Fruit fly (Drosophila melanogaster) whole organism, prepupa: ENCODE measurements around the gene CG9021.

ENCODE experiments used
- Blimp-1 ChIP-seq: fragments of 200-800 bp; sonication (Bioruptor generic); optimal IDR thresholded peaks from 3 replicates; lab custom pipeline; 2017; ENCODE audit warnings: missing biosample characterization, missing genetic modification characterization, mild to moderate bottlenecking, moderate library complexity, missing genetic modification reagents
- CG10631 ChIP-seq: fragments of 200-800 bp; sonication (Bioruptor generic); optimal IDR thresholded peaks from 2 replicates; lab custom pipeline; 2016; ENCODE audit warnings: missing biosample characterization, missing genetic modification characterization
- CG11294 ChIP-seq: fragments of 200-800 bp; sonication (Bioruptor generic); IDR thresholded peaks from 2 replicates; pipeline ENCODE4 v1.3.6; 2022; ENCODE audit warnings: missing biosample characterization, missing genetic modification characterization
- CG11762 ChIP-seq: fragments of 200-800 bp; sonication (Bioruptor generic); optimal IDR thresholded peaks from 3 replicates; lab custom pipeline; 2016; ENCODE audit warnings: missing biosample characterization, missing genetic modification characterization; ENCODE audit not compliant: insufficient read depth
- CG15336 ChIP-seq: fragments of 200-800 bp; sonication (Bioruptor generic); IDR thresholded peaks from 2 replicates; pipeline ENCODE4 v1.3.6; 2022; ENCODE audit warnings: missing biosample characterization, missing genetic modification characterization
- CG1621 ChIP-seq: fragments of 200-800 bp; sonication (Bioruptor generic); optimal IDR thresholded peaks from 3 replicates; lab custom pipeline; 2018; ENCODE audit warnings: missing biosample characterization, mild to moderate bottlenecking, missing genetic modification characterization
- CG16779 ChIP-seq: fragments of 200-800 bp; sonication (Bioruptor generic); optimal IDR thresholded peaks from 3 replicates; lab custom pipeline; 2017; ENCODE audit warnings: missing biosample characterization, mild to moderate bottlenecking, missing genetic modification characterization
- CG32006 ChIP-seq: fragments of 200-800 bp; sonication (Bioruptor generic); optimal IDR thresholded peaks from 3 replicates; lab custom pipeline; 2017; ENCODE audit warnings: missing biosample characterization, mild to moderate bottlenecking, missing genetic modification characterization
- CG3919 ChIP-seq: fragments of 200-800 bp; sonication (Bioruptor generic); optimal IDR thresholded peaks from 3 replicates; lab custom pipeline; 2016; ENCODE audit warnings: missing biosample characterization, missing genetic modification characterization
- CG4318 ChIP-seq: fragments of 200-800 bp; sonication (Bioruptor generic); optimal IDR thresholded peaks from 3 replicates; lab custom pipeline; 2017; ENCODE audit warnings: missing biosample characterization, mild to moderate bottlenecking, missing genetic modification characterization
- CG6276 ChIP-seq: fragments of 200-800 bp; sonication (Bioruptor generic); optimal IDR thresholded peaks from 2 replicates; lab custom pipeline; 2017; ENCODE audit warnings: missing biosample characterization, mild to moderate bottlenecking, missing genetic modification characterization
- CG6792 ChIP-seq: fragments of 200-800 bp; sonication (Bioruptor generic); optimal IDR thresholded peaks from 3 replicates; lab custom pipeline; 2016; ENCODE audit warnings: missing biosample characterization, missing genetic modification characterization
- CG6808 ChIP-seq: fragments of 200-800 bp; sonication (Bioruptor generic); optimal IDR thresholded peaks from 3 replicates; lab custom pipeline; 2017; ENCODE audit warnings: missing biosample characterization, missing genetic modification characterization, mild to moderate bottlenecking, moderate library complexity, missing genetic modification reagents
- CG7368 ChIP-seq: fragments of 200-800 bp; sonication (Bioruptor generic); optimal IDR thresholded peaks from 3 replicates; lab custom pipeline; 2016; ENCODE audit warnings: missing biosample characterization, missing genetic modification characterization
- CG8319 ChIP-seq: fragments of 200-800 bp; sonication (Bioruptor generic); optimal IDR thresholded peaks from 3 replicates; lab custom pipeline; 2016; ENCODE audit warnings: missing biosample characterization, missing genetic modification characterization
- CG8632 ChIP-seq: fragments of 200-800 bp; sonication (Bioruptor generic); optimal IDR thresholded peaks from 3 replicates; lab custom pipeline; 2016; ENCODE audit warnings: missing biosample characterization, missing genetic modification characterization
- Eip75B ChIP-seq: fragments of 200-800 bp; sonication (Bioruptor generic); optimal IDR thresholded peaks from 3 replicates; lab custom pipeline; 2016; ENCODE audit warnings: missing biosample characterization, missing genetic modification characterization
- Eip78C ChIP-seq: fragments of 200-800 bp; sonication (Bioruptor generic); peaks from one replicate; lab custom pipeline; 2016; ENCODE audit warnings: missing biosample characterization, missing genetic modification characterization
- Ets96B ChIP-seq: fragments of 200-800 bp; optimal IDR thresholded peaks from 2 replicates; lab custom pipeline; 2019; ENCODE audit warnings: missing biosample characterization, mild to moderate bottlenecking, missing genetic modification characterization, moderate library complexity
- Hr38 ChIP-seq: sonication (Bioruptor generic); optimal IDR thresholded peaks from 2 replicates; lab custom pipeline; 2016; ENCODE audit warnings: missing biosample characterization, missing genetic modification characterization
- Hr39 ChIP-seq: fragments of 200-800 bp; sonication (Bioruptor generic); optimal IDR thresholded peaks from 2 replicates; lab custom pipeline; 2016; ENCODE audit warnings: missing biosample characterization, missing genetic modification characterization
- Hr4 ChIP-seq: fragments of 200-800 bp; sonication (Bioruptor generic); optimal IDR thresholded peaks from 3 replicates; lab custom pipeline; 2016; ENCODE audit warnings: missing biosample characterization, missing genetic modification characterization
- Met ChIP-seq: fragments of 200-800 bp; sonication (Bioruptor generic); optimal IDR thresholded peaks from 3 replicates; lab custom pipeline; 2016; ENCODE audit warnings: missing biosample characterization, missing genetic modification characterization
- OdsH ChIP-seq: fragments of 200-800 bp; sonication (Bioruptor generic); optimal IDR thresholded peaks from 3 replicates; lab custom pipeline; 2016; ENCODE audit warnings: missing biosample characterization, missing genetic modification characterization
- Smox ChIP-seq: fragments of 200-800 bp; sonication (Bioruptor generic); optimal IDR thresholded peaks from 3 replicates; lab custom pipeline; 2016; ENCODE audit warnings: missing biosample characterization, missing genetic modification characterization
- Sox102F ChIP-seq: fragments of 200-800 bp; sonication (Bioruptor generic); optimal IDR thresholded peaks from 2 replicates; lab custom pipeline; 2016; ENCODE audit warnings: missing biosample characterization, mild to moderate bottlenecking, missing genetic modification characterization
- Sox14 ChIP-seq: fragments of 200-800 bp; sonication (Bioruptor generic); optimal IDR thresholded peaks from 3 replicates; lab custom pipeline; 2016; ENCODE audit warnings: missing biosample characterization, missing genetic modification characterization
- Sox15 ChIP-seq: fragments of 200-800 bp; sonication (Bioruptor generic); optimal IDR thresholded peaks from 3 replicates; lab custom pipeline; 2016; ENCODE audit warnings: missing biosample characterization, missing genetic modification characterization
- achi ChIP-seq: fragments of 200-800 bp; sonication (Bioruptor generic); optimal IDR thresholded peaks from 3 replicates; lab custom pipeline; 2016; ENCODE audit warnings: missing biosample characterization, missing genetic modification characterization
- acj6 ChIP-seq: fragments of 200-800 bp; sonication (Bioruptor generic); optimal IDR thresholded peaks from 3 replicates; lab custom pipeline; 2016; ENCODE audit warnings: missing biosample characterization, missing genetic modification characterization
- dac ChIP-seq: fragments of 200-800 bp; sonication (Bioruptor generic); optimal IDR thresholded peaks from 2 replicates; lab custom pipeline; 2017; ENCODE audit warnings: missing biosample characterization, mild to moderate bottlenecking, missing genetic modification characterization
- dsx ChIP-seq: fragments of 200-800 bp; optimal IDR thresholded peaks from 3 replicates; lab custom pipeline; 2019; ENCODE audit warnings: missing biosample characterization, mild to moderate bottlenecking, missing genetic modification characterization, moderate library complexity; ENCODE audit not compliant: poor library complexity, severe bottlenecking
- eg ChIP-seq: fragments of 200-800 bp; sonication (Bioruptor generic); IDR thresholded peaks from 3 replicates; pipeline ENCODE4 v1.3.6; 2022; ENCODE audit warnings: missing biosample characterization, missing genetic modification characterization
- esn ChIP-seq: fragments of 200-800 bp; sonication (Bioruptor generic); optimal IDR thresholded peaks from 2 replicates; lab custom pipeline; 2016; ENCODE audit warnings: missing biosample characterization, mild to moderate bottlenecking, missing genetic modification characterization, moderate library complexity
- fd85E ChIP-seq: fragments of 200-800 bp; sonication (Bioruptor generic); optimal IDR thresholded peaks from 3 replicates; lab custom pipeline; 2016; ENCODE audit warnings: missing biosample characterization, missing genetic modification characterization
- fkh ChIP-seq: fragments of 200-800 bp; sonication (Bioruptor generic); optimal IDR thresholded peaks from 3 replicates; lab custom pipeline; 2017; ENCODE audit warnings: missing biosample characterization, mild to moderate bottlenecking, missing genetic modification characterization, moderate library complexity
- lz ChIP-seq: fragments of 200-800 bp; sonication (Bioruptor generic); optimal IDR thresholded peaks from 3 replicates; lab custom pipeline; 2016; ENCODE audit warnings: missing biosample characterization, missing genetic modification characterization
- net ChIP-seq: fragments of 200-800 bp; sonication (Bioruptor generic); optimal IDR thresholded peaks from 3 replicates; lab custom pipeline; 2016; ENCODE audit warnings: missing biosample characterization, missing genetic modification characterization
- pdm3 ChIP-seq: fragments of 200-800 bp; sonication (Bioruptor generic); optimal IDR thresholded peaks from 3 replicates; lab custom pipeline; 2016; ENCODE audit warnings: missing biosample characterization, missing genetic modification characterization
- salr ChIP-seq, 2 experiments: fragments of 200-800 bp; sonication (Bioruptor generic); optimal IDR thresholded peaks; 3 replicates each; lab custom pipeline; 2016 to 2018; ENCODE audit warnings: missing biosample characterization in 2 of 2, missing genetic modification characterization in 2 of 2, mild to moderate bottlenecking in 1 of 2
- spab ChIP-seq: fragments of 200-800 bp; sonication (Bioruptor generic); optimal IDR thresholded peaks from 2 replicates; lab custom pipeline; 2017; ENCODE audit warnings: missing biosample characterization, mild to moderate bottlenecking, missing genetic modification characterization, missing genetic modification reagents
- svp ChIP-seq: fragments of 200-800 bp; sonication (Bioruptor generic); peaks from one replicate; lab custom pipeline; 2016; ENCODE audit warnings: missing biosample characterization, missing genetic modification characterization
- topi ChIP-seq: fragments of 200-800 bp; sonication (Bioruptor generic); optimal IDR thresholded peaks from 3 replicates; lab custom pipeline; 2016; ENCODE audit warnings: missing biosample characterization, missing genetic modification characterization
- vri ChIP-seq: fragments of 200-800 bp; sonication (Bioruptor generic); optimal IDR thresholded peaks from 3 replicates; lab custom pipeline; 2016; ENCODE audit warnings: missing biosample characterization, mild to moderate bottlenecking, missing genetic modification characterization

Gene CG9021

DNA sequence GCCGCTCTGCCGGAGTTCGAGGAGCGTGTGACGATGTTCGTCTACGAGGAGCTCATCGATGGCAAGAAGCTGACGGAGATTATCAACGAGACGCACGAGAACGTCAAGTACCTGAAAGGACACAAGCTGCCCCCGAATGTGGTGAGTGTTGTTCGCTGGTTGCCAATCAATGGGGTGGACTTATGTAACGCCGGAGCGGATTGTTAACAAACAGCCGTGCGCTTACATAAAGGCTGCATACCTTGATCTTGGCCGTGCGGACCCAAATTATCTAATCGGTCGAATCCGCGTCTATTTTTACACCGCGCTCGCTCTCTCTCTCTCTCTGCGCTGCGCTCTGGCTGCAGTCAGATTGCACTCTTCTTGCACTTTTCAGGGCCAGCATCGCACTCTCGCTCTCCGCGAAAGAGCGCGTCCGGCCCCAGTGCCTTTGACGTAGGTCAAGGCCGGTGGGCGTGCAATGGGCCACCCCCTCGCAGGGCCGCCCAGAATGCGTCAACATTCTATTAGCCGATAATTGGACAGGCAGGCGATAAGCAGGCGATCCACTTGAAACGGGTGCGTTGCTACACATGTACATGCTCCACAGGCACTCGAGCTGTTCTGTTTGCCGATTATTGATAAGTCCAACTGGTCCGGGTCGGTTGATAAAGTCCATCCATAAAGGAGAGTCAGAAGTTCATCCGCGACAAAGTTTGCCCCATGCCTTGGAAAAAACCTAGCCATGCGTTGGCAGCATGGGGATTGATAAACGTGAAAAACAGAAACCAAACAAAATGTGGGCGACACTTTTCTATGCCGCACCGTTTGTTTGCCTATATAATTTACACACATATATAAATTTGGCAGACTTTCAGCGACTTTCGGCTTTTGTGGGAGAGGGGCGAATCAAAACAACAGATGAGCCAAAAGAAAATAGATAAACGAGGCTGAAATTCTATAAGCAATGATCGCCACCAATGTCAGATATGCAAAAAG lies 40.1 kb upstream of the CG9021 start (continued):
- TF ChIP-seq lz (GFP tag; lab: Kevin White, UChicago) = no peak
- peak; percentile 29 for TF ChIP-seq Eip75B (GFP tag; lab: Kevin White, UChicago)
- no peak for TF ChIP-seq net (GFP tag; lab: Kevin White, UChicago)
- no peak for TF ChIP-seq esn (GFP tag; lab: Kevin White, UChicago)
- no peak for TF ChIP-seq Sox15
- no peak for TF ChIP-seq dsx (GFP tag; lab: Kevin White, UChicago)
- peak; percentile 50 for TF ChIP-seq Eip78C (GFP tag; lab: Kevin White, UChicago)
- TF ChIP-seq Ets96B (tag; lab: Kevin White, UChicago) = no peak
- TF ChIP-seq CG16779 (tag; lab: Kevin White, UChicago) = peak; percentile 58
- TF ChIP-seq achi (GFP tag; lab: Kevin White, UChicago) = no peak
- TF ChIP-seq CG6808 = no peak
- peak; percentile 74 for TF ChIP-seq fkh
- TF ChIP-seq CG6792 (GFP tag; lab: Kevin White, UChicago) = no peak
- no peak for TF ChIP-seq Blimp-1 (GFP tag; lab: Kevin White, UChicago)
- no peak for TF ChIP-seq CG11762 (GFP tag; lab: Kevin White, UChicago)
- TF ChIP-seq CG11294 (GFP tag; lab: Robert Waterston, UW) = no peak
- TF ChIP-seq CG4318 = no peak
- TF ChIP-seq fd85E (GFP tag; lab: Kevin White, UChicago) = no peak
- TF ChIP-seq Hr38 = no peak
- TF ChIP-seq OdsH (GFP tag; lab: Kevin White, UChicago) = no peak
- TF ChIP-seq CG10631 (GFP tag; lab: Kevin White, UChicago) = no peak
- TF ChIP-seq Met (GFP tag; lab: Kevin White, UChicago) = no peak
- TF ChIP-seq salr (GFP tag; optimal IDR thresholded peaks at IDR 0.05; lab: Kevin White, UChicago) = no peak
- TF ChIP-seq CG8319 (GFP tag; lab: Kevin White, UChicago) = no peak
- TF ChIP-seq acj6 (GFP tag; lab: Kevin White, UChicago) = no peak
- TF ChIP-seq CG7368 (GFP tag; lab: Kevin White, UChicago) = no peak

DNA sequence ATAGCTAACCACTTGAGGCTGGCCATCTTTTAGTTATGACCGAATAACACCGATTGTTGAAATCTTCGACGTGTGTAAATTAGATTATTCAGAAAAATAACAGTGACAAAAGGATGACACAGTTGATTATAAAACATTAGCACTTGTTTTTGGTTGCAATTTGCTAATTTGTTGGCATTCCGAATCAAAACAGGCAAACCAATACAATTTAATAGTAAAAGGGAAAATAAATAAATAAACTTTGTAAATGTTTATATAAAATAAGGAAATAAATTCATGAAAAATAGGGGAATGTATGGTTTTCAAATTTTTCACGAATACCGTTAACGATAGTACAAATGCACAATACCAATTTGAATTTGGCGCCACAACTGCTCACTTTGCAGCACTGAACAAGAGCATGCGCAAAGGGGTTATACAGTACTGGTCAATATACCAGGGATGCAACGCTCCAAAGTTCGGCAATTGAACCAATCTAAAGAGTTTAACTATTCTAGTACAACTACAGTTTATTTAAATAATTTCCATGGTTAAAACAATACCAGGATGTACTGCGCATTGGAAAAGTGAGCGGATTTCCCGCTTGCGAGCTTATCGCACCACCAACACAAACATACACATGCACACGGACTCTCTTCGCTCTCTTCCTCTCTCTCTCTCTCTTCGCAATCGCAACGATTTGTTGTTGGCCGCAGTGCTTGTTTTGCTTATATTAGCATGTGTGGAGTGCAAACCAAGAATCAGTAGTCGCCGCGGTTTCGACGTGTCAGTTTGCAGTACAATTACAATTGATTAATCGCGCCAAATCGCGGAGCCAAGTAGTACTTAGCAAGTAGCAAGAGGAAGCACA lies 39.0 kb upstream of the CG9021 start, which contains the start of the genes Sfp26Ad and Gpdh1:
TSS of gene Sfp26Ad (minus strand) at position 76 of the 850 bp plus-strand sequence.
TSS of gene Gpdh1 (plus strand) at position 415 of the 850 bp plus-strand sequence.
- TF ChIP-seq net (GFP tag; lab: Kevin White, UChicago) = peak; percentile 62
- TF ChIP-seq Hr39 (GFP tag; lab: Kevin White, UChicago) = peak; percentile 75
- TF ChIP-seq CG1621 (tag; lab: Kevin White, UChicago) = peak; percentile 19
- TF ChIP-seq CG6276 (GFP tag; lab: Kevin White, UChicago) = no peak
- peak; percentile 77 for TF ChIP-seq Smox (GFP tag; lab: Kevin White, UChicago)
- TF ChIP-seq CG8632 = peak; percentile 64
- peak; percentile 82 for TF ChIP-seq esn (GFP tag; lab: Kevin White, UChicago)
- TF ChIP-seq Met (GFP tag; lab: Kevin White, UChicago) = peak; percentile 81
- TF ChIP-seq fkh = peak; percentile 61
- TF ChIP-seq fd85E (GFP tag; lab: Kevin White, UChicago) = no peak
- TF ChIP-seq CG15336 (GFP tag; lab: Robert Waterston, UW) = peak; percentile 62
- TF ChIP-seq Sox15 = peak; percentile 19
- peak; percentile 34 for TF ChIP-seq CG6808
- TF ChIP-seq lz (GFP tag; lab: Kevin White, UChicago) = peak; percentile 81
- no peak for TF ChIP-seq dac
- peak; percentile 72 for TF ChIP-seq Sox14 (GFP tag; lab: Kevin White, UChicago)
- TF ChIP-seq CG7368 (GFP tag; lab: Kevin White, UChicago) = peak; percentile 59
- TF ChIP-seq Sox102F (GFP tag; lab: Kevin White, UChicago) = peak; percentile 79
- TF ChIP-seq acj6 (GFP tag; lab: Kevin White, UChicago) = peak; percentile 54
- peak; percentile 90 for TF ChIP-seq vri
- TF ChIP-seq topi (GFP tag; lab: Kevin White, UChicago) = peak; percentile 74
- peak; percentile 20 for TF ChIP-seq Blimp-1 (GFP tag; lab: Kevin White, UChicago)
- peak; percentile 25 for TF ChIP-seq dsx (GFP tag; lab: Kevin White, UChicago)
- no peak for TF ChIP-seq spab (GFP tag; lab: Kevin White, UChicago)
- TF ChIP-seq CG32006 (GFP tag; lab: Kevin White, UChicago) = peak; percentile 58
- TF ChIP-seq pdm3 (GFP tag; lab: Kevin White, UChicago) = peak; percentile 81
- peak; percentile 62 for TF ChIP-seq Hr4
- peak; percentile 39; the same call in 2 of the 3 replicates for TF ChIP-seq eg (GFP tag; lab: Robert Waterston, UW)
- TF ChIP-seq CG3919 (GFP tag; lab: Kevin White, UChicago) = peak; percentile 83
- peak; percentile 82 for TF ChIP-seq svp
